Worm (Caenorhabditis elegans): Measurements from ENCODE around the gene trx-1.

The trx-1 gene

ce11 chrII:7724603-7725002, 28.8 kb downstream of the trx-1 start, which contains the start of gene cpna-2:
cpna-2 (plus strand) TSS chrII:7724903.
- TF ChIP-seq dao-5 (tag; optimal IDR thresholded peaks at IDR 0.05) (no peak), him-1 (tag; optimal IDR thresholded peaks at IDR 0.05) (no peak), W03F9.2 (tag; optimal IDR thresholded peaks at IDR 0.05) (no peak)

ce11 chrII:7722784-7723183, 30.6 kb downstream of the trx-1 start:
- no peak for TF ChIP-seq W03F9.2 (tag; optimal IDR thresholded peaks at IDR 0.05)
- no peak for TF ChIP-seq him-1 (tag; optimal IDR thresholded peaks at IDR 0.05)
- TF ChIP-seq dao-5 (tag; optimal IDR thresholded peaks at IDR 0.05): no peak

ce11 chrII:7720479-7720878, 32.9 kb downstream of the trx-1 start:
- no peak for TF ChIP-seq him-1 (tag; optimal IDR thresholded peaks at IDR 0.05)
- TF ChIP-seq W03F9.2 (tag; optimal IDR thresholded peaks at IDR 0.05): no peak
- no peak for TF ChIP-seq dao-5 (tag; optimal IDR thresholded peaks at IDR 0.05)

- TF ChIP-seq W03F9.2 (tag; optimal IDR thresholded peaks at IDR 0.05): no peak
- TF ChIP-seq him-1 (tag; optimal IDR thresholded peaks at IDR 0.05): no peak
- no peak for TF ChIP-seq dao-5 (tag; optimal IDR thresholded peaks at IDR 0.05)
Measured at ce11 chrII:7719039-7719438, 34.4 kb downstream of the trx-1 start.

- TF ChIP-seq dao-5 (tag; optimal IDR thresholded peaks at IDR 0.05) (no peak), W03F9.2 (tag; optimal IDR thresholded peaks at IDR 0.05) (no peak), him-1 (tag; optimal IDR thresholded peaks at IDR 0.05) (no peak)
Measured at ce11 chrII:7718491-7718890, 34.9 kb downstream of the trx-1 start, which contains the start of gene cpna-5. cpna-5 (minus strand) TSS chrII:7718591.

- TF ChIP-seq him-1 (tag; optimal IDR thresholded peaks at IDR 0.05): no peak
Measured at ce11 chrII:7716112-7716511, 37.3 kb downstream of the trx-1 start.

- TF ChIP-seq W03F9.2 (tag; optimal IDR thresholded peaks at IDR 0.05) (no peak), dao-5 (tag; optimal IDR thresholded peaks at IDR 0.05) (no peak), him-1 (tag; optimal IDR thresholded peaks at IDR 0.05) (no peak)
Measured at ce11 chrII:7714614-7715186, 38.7 kb downstream of the trx-1 start.

- TF ChIP-seq W03F9.2 (tag; optimal IDR thresholded peaks at IDR 0.05) (no peak), dao-5 (tag; optimal IDR thresholded peaks at IDR 0.05) (no peak), him-1 (tag; optimal IDR thresholded peaks at IDR 0.05) (no peak)
Measured at ce11 chrII:7709301-7709754, 44.1 kb downstream of the trx-1 start, which contains the start of gene sre-1. sre-1 (plus strand) TSS chrII:7709704.

ce11 chrII:7708540-7708939, 44.9 kb downstream of the trx-1 start, which contains the start of gene B0495.9:
B0495.9 (minus strand) TSS chrII:7708710.
- TF ChIP-seq dao-5 (tag; optimal IDR thresholded peaks at IDR 0.05) (no peak), W03F9.2 (tag; optimal IDR thresholded peaks at IDR 0.05) (peak; percentile 14), him-1 (tag; optimal IDR thresholded peaks at IDR 0.05) (peak; percentile 78)

ce11 chrII:7707383-7707782, 46.0 kb downstream of the trx-1 start, which contains the start of gene luc-7L:
luc-7L (minus strand) TSS chrII:7707483.
- TF ChIP-seq dao-5 (tag; optimal IDR thresholded peaks at IDR 0.05) (no peak), him-1 (tag; optimal IDR thresholded peaks at IDR 0.05) (no peak), W03F9.2 (tag; optimal IDR thresholded peaks at IDR 0.05) (no peak)

- TF ChIP-seq dao-5 (tag; optimal IDR thresholded peaks at IDR 0.05) (no peak), him-1 (tag; optimal IDR thresholded peaks at IDR 0.05) (no peak), W03F9.2 (tag; optimal IDR thresholded peaks at IDR 0.05) (no peak)
Measured at ce11 chrII:7705152-7705551, 48.2 kb downstream of the trx-1 start, which contains the start of gene B0495.7. B0495.7 (minus strand) TSS chrII:7705233.

- TF ChIP-seq dao-5 (tag; optimal IDR thresholded peaks at IDR 0.05) (no peak), W03F9.2 (tag; optimal IDR thresholded peaks at IDR 0.05) (no peak), him-1 (tag; optimal IDR thresholded peaks at IDR 0.05) (no peak)
Measured at ce11 chrII:7704387-7704786, 49.0 kb downstream of the trx-1 start.

All from whole organism, L4/young adult.